Worm (Caenorhabditis elegans) whole organism, late embryonic: ENCODE data around the gene swsn-4.

ENCODE experiments used
- T23F11.4 ChIP-seq: fragments of 200-800 bp; sonication (Bioruptor generic); optimal IDR thresholded peaks from 2 replicates; lab custom pipeline; 2018; ENCODE audit warnings: mild to moderate bottlenecking, missing genetic modification characterization, missing compliant biosample characterization
- Y22D7AL.16 ChIP-seq: sonication (generic microtip); optimal IDR thresholded peaks from 2 replicates; lab custom pipeline; 2016; ENCODE audit warnings: missing genetic modification characterization, missing compliant biosample characterization
- ama-1 ChIP-seq: fragments of 150-350 bp; optimal IDR thresholded peaks from 2 replicates; lab custom pipeline; 2014
- ceh-14 ChIP-seq: sonication (generic microtip); optimal IDR thresholded peaks from 2 replicates; lab custom pipeline; 2016; ENCODE audit warnings: missing genotype, missing genetic modification characterization, missing compliant biosample characterization
- ceh-2 ChIP-seq: sonication (generic microtip); optimal IDR thresholded peaks from 2 replicates; lab custom pipeline; 2016; ENCODE audit warnings: missing genotype, missing genetic modification characterization, missing compliant biosample characterization
- ceh-22 ChIP-seq: sonication (generic microtip); optimal IDR thresholded peaks from 2 replicates; lab custom pipeline; 2017; ENCODE audit warnings: missing biosample characterization, missing genetic modification characterization
- ceh-31 ChIP-seq: sonication (generic microtip); optimal IDR thresholded peaks from 2 replicates; lab custom pipeline; 2016; ENCODE audit warnings: missing genetic modification characterization, missing compliant biosample characterization
- ceh-34 ChIP-seq: sonication (generic microtip); optimal IDR thresholded peaks from 2 replicates; lab custom pipeline; 2016; ENCODE audit warnings: mild to moderate bottlenecking, missing genetic modification characterization, missing compliant biosample characterization
- ceh-45 ChIP-seq: fragments of 200-800 bp; sonication (Bioruptor generic); IDR thresholded peaks from 2 replicates; pipeline ENCODE4 v1.3.6; 2022; ENCODE audit warnings: missing genetic modification reagents, missing genetic modification characterization, missing compliant biosample characterization
- ceh-6 ChIP-seq: fragments of 200-800 bp; sonication (Bioruptor generic); optimal IDR thresholded peaks from 2 replicates; lab custom pipeline; 2018; ENCODE audit warnings: mild to moderate bottlenecking, missing genetic modification characterization, missing compliant biosample characterization
- ceh-9 ChIP-seq: sonication (generic microtip); optimal IDR thresholded peaks from 2 replicates; lab custom pipeline; 2016; ENCODE audit warnings: mild to moderate bottlenecking, missing genetic modification characterization, inconsistent platforms, missing compliant biosample characterization
- dmd-4 ChIP-seq: sonication (generic microtip); optimal IDR thresholded peaks from 2 replicates; lab custom pipeline; 2016; ENCODE audit warnings: borderline replicate concordance, missing genetic modification characterization, missing compliant biosample characterization
- elt-2 ChIP-seq: sonication (generic microtip); optimal IDR thresholded peaks from 2 replicates; lab custom pipeline; 2016; ENCODE audit warnings: missing genetic modification reagents, missing genetic modification characterization, missing compliant biosample characterization
- elt-4 ChIP-seq: sonication (generic microtip); optimal IDR thresholded peaks from 2 replicates; lab custom pipeline; 2016; ENCODE audit warnings: missing genetic modification characterization, missing compliant biosample characterization
- eyg-1 ChIP-seq: sonication (generic microtip); optimal IDR thresholded peaks from 2 replicates; lab custom pipeline; 2016; ENCODE audit warnings: missing genotype, missing genetic modification characterization, missing compliant biosample characterization
- fkh-6 ChIP-seq: sonication (generic microtip); optimal IDR thresholded peaks from 2 replicates; lab custom pipeline; 2016; ENCODE audit warnings: missing genetic modification characterization, missing compliant biosample characterization
- hlh-13 ChIP-seq: fragments of 200-800 bp; sonication (Bioruptor generic); optimal IDR thresholded peaks from 2 replicates; lab custom pipeline; 2018; ENCODE audit warnings: mild to moderate bottlenecking, missing genetic modification characterization, missing compliant biosample characterization
- hlh-8 ChIP-seq: sonication (generic microtip); optimal IDR thresholded peaks from 2 replicates; lab custom pipeline; 2016; ENCODE audit warnings: missing genotype, missing genetic modification characterization, missing compliant biosample characterization
- madf-2 ChIP-seq: sonication (generic microtip); optimal IDR thresholded peaks from 2 replicates; lab custom pipeline; 2017; ENCODE audit warnings: missing genetic modification characterization, missing compliant biosample characterization
- mec-3 ChIP-seq: sonication (generic microtip); optimal IDR thresholded peaks from 2 replicates; lab custom pipeline; 2016; ENCODE audit warnings: borderline replicate concordance, missing genetic modification characterization, missing compliant biosample characterization
- nfya-1 ChIP-seq: sonication (generic microtip); optimal IDR thresholded peaks from 2 replicates; lab custom pipeline; 2017; ENCODE audit warnings: missing genetic modification characterization, mild to moderate bottlenecking, missing compliant biosample characterization, antibody characterized with exemption, moderate library complexity
- npax-4 ChIP-seq: sonication (generic microtip); optimal IDR thresholded peaks from 2 replicates; lab custom pipeline; 2016; ENCODE audit warnings: missing genetic modification characterization, missing compliant biosample characterization
- pag-3 ChIP-seq: sonication (generic microtip); optimal IDR thresholded peaks from 2 replicates; lab custom pipeline; 2016; ENCODE audit warnings: missing compliant biosample characterization, missing genetic modification characterization, borderline replicate concordance
- pat-9 ChIP-seq: fragments of 200-800 bp; sonication (Bioruptor generic); optimal IDR thresholded peaks from 2 replicates; lab custom pipeline; 2018; ENCODE audit warnings: mild to moderate bottlenecking, missing genetic modification characterization, moderate library complexity, missing compliant biosample characterization
- pax-1 ChIP-seq: fragments of 150-350 bp; optimal IDR thresholded peaks from 2 replicates; lab custom pipeline; 2014; ENCODE audit warnings: missing biosample characterization, missing genetic modification characterization
- pros-1 ChIP-seq: fragments of 150-350 bp; optimal IDR thresholded peaks from 2 replicates; lab custom pipeline; 2014; ENCODE audit warnings: missing biosample characterization, missing genetic modification reagents, missing genetic modification characterization
- ref-2 ChIP-seq: sonication (generic microtip); optimal IDR thresholded peaks from 2 replicates; lab custom pipeline; 2016; ENCODE audit warnings: missing genetic modification characterization, missing compliant biosample characterization
- sox-2 ChIP-seq: fragments of 200-800 bp; sonication (Bioruptor generic); IDR thresholded peaks from 2 replicates; pipeline ENCODE4 v1.3.6; 2022; ENCODE audit warnings: missing genetic modification reagents, missing genetic modification characterization, missing compliant biosample characterization
- sox-4 ChIP-seq: sonication (generic microtip); optimal IDR thresholded peaks from 2 replicates; lab custom pipeline; 2017; ENCODE audit warnings: mild to moderate bottlenecking, missing genetic modification characterization, inconsistent platforms, missing compliant biosample characterization
- tbx-7 ChIP-seq: sonication (generic microtip); optimal IDR thresholded peaks from 2 replicates; lab custom pipeline; 2016; ENCODE audit warnings: missing genotype, missing genetic modification characterization, missing compliant biosample characterization
- unc-55 ChIP-seq: sonication (generic microtip); optimal IDR thresholded peaks from 2 replicates; lab custom pipeline; 2017; ENCODE audit warnings: missing biosample characterization, missing genetic modification reagents, missing genetic modification characterization
- zip-5 ChIP-seq: sonication (generic microtip); optimal IDR thresholded peaks from 2 replicates; lab custom pipeline; 2016; ENCODE audit warnings: missing genetic modification characterization, missing compliant biosample characterization

Gene swsn-4

ce11 chrIV:11119972-11120562 lies 5.8 kb upstream of the swsn-4 start:
- TF ChIP-seq ceh-14 (no peak), elt-2 (peak; percentile 15)

DNA sequence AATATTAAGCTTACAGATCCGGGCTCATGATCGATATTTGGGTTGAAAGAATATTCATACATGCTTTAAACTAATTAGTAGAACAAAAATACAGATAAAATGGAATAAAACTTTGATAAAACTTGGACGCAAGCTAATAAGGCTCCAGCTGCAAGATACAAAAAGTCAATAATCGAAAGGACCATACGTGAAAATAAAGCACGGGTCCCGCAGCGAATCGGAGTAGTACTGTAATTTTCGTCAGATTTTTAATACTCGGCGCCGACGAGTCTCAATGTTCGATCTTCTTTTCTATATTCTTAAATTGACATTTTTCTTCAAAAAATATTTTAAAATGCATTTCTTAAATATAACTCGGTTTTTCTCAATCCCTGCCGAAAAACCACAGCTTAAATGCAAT lies 1.1 kb upstream of the swsn-4 start, which contains the start of gene spo-11:
Gene spo-11 (minus strand): TSS at position 189 of the 400 bp plus-strand sequence.
- TF ChIP-seq fkh-6 (tag; lab: Kevin White, UChicago) (no peak), ceh-22 (tag; lab: Kevin White, UChicago) (no peak), ceh-9 (tag; lab: Kevin White, UChicago) (no peak), elt-4 (tag; lab: Kevin White, UChicago) (no peak), ama-1 (lab: Kevin White, UChicago) (no peak), pat-9 (no peak), ceh-6 (GFP tag; lab: Kevin White, UChicago) (no peak), npax-4 (no peak)

DNA sequence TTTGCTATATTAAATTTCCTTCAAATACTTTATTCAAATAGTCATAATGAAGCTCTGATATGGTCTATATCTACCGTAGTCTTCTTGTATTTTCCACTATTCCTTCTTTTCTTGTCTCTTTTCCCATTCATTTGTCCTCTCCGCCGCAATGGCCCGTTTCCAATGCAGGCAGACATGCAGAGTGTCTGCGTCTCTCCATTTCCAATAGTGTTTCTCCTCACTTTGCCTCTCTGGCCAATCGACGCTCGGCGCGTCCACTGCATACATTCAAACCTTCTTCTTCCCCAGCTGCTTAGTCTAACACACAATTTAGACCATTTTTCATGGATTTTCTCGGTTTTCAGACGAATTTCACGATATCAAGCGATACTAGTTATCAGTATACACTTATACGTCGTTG lies 624 bp upstream of the swsn-4 start:
- TF ChIP-seq npax-4 = no peak
- no peak for TF ChIP-seq zip-5 (tag; lab: Kevin White, UChicago)
- TF ChIP-seq ref-2 (tag; lab: Kevin White, UChicago) = no peak
- TF ChIP-seq hlh-8 (tag; lab: Kevin White, UChicago) = no peak
- TF ChIP-seq dmd-4 (tag; lab: Kevin White, UChicago) = no peak
- TF ChIP-seq ceh-2 = peak; percentile 6
- no peak for TF ChIP-seq ceh-45 (GFP tag; lab: Robert Waterston, UW)
- peak; percentile 40 for TF ChIP-seq pros-1 (tag; lab: Kevin White, UChicago)
- no peak for TF ChIP-seq eyg-1 (tag; lab: Kevin White, UChicago)
- TF ChIP-seq nfya-1 (tag; lab: Kevin White, UChicago) = peak; percentile 100
- TF ChIP-seq pag-3 (tag; lab: Kevin White, UChicago) = no peak
- TF ChIP-seq ceh-31 (tag; lab: Kevin White, UChicago) = peak; percentile 40
- TF ChIP-seq ceh-34 (tag; lab: Kevin White, UChicago) = peak; percentile 17
- TF ChIP-seq mec-3 (tag; lab: Kevin White, UChicago) = no peak

- TF ChIP-seq sox-2 (GFP tag; lab: Robert Waterston, UW) (no peak), ceh-45 (GFP tag; lab: Robert Waterston, UW) (no peak), tbx-7 (tag; lab: Kevin White, UChicago) (no peak), eyg-1 (tag; lab: Kevin White, UChicago) (no peak), ceh-31 (tag; lab: Kevin White, UChicago) (no peak)
Measured at ce11 chrIV:11125604-11126003, 220 bp upstream of the swsn-4 start.

ce11 chrIV:11126028-11126427 lies 204 bp downstream of the swsn-4 start:
- TF ChIP-seq unc-55 (GFP tag; lab: Kevin White, UChicago) = no peak
- TF ChIP-seq ceh-22 (tag; lab: Kevin White, UChicago) = no peak
- no peak for TF ChIP-seq Y22D7AL.16 (tag; lab: Kevin White, UChicago)
- no peak for TF ChIP-seq hlh-13 (GFP tag; lab: Kevin White, UChicago)
- TF ChIP-seq npax-4 = no peak
- TF ChIP-seq ceh-34 (tag; lab: Kevin White, UChicago) = no peak
- TF ChIP-seq T23F11.4 (GFP tag; lab: Kevin White, UChicago) = no peak
- TF ChIP-seq sox-4 (tag; lab: Kevin White, UChicago) = no peak
- no peak for TF ChIP-seq pros-1 (tag; lab: Kevin White, UChicago)
- no peak for TF ChIP-seq pax-1 (tag; lab: Kevin White, UChicago)
- no peak for TF ChIP-seq madf-2
- TF ChIP-seq, all 69 proteins: peak for 0
